Fruit fly (Drosophila melanogaster) whole organism, embryonic: ENCODE measurements around the gene kek4.

ENCODE experiments used
- Abd-B ChIP-seq: fragments of 200-800 bp; sonication (Bioruptor generic); optimal IDR thresholded peaks from 2 replicates; lab custom pipeline; 2018; ENCODE audit warnings: missing biosample characterization, mild to moderate bottlenecking, missing genetic modification characterization, moderate library complexity
- CG10431 ChIP-seq: fragments of 200-800 bp; sonication (Bioruptor generic); optimal IDR thresholded peaks from 3 replicates; lab custom pipeline; 2018; ENCODE audit warnings: missing biosample characterization, mild to moderate bottlenecking, missing genetic modification characterization
- CG11247 ChIP-seq: fragments of 200-800 bp; sonication (Bioruptor generic); IDR thresholded peaks from 2 replicates; pipeline ENCODE4 v1.3.6; 2022; ENCODE audit warnings: missing biosample characterization, missing genetic modification characterization
- CG13296 ChIP-seq: fragments of 200-800 bp; sonication (Bioruptor generic); optimal IDR thresholded peaks from 3 replicates; lab custom pipeline; 2018; ENCODE audit warnings: missing biosample characterization, mild to moderate bottlenecking, missing genetic modification characterization
- CG13424 ChIP-seq: fragments of 200-800 bp; sonication (Bioruptor generic); optimal IDR thresholded peaks from 2 replicates; lab custom pipeline; 2019; ENCODE audit warnings: missing biosample characterization, mild to moderate bottlenecking, missing genetic modification characterization, moderate library complexity
- CG15479 ChIP-seq: fragments of 200-800 bp; sonication (Bioruptor generic); optimal IDR thresholded peaks from 3 replicates; lab custom pipeline; 2019; ENCODE audit warnings: missing biosample characterization, mild to moderate bottlenecking, missing genetic modification characterization, moderate library complexity
- CG16863 ChIP-seq: fragments of 200-800 bp; sonication (Bioruptor generic); optimal IDR thresholded peaks from 3 replicates; lab custom pipeline; 2016; ENCODE audit warnings: missing biosample characterization, missing genetic modification characterization
- CG2129 ChIP-seq: fragments of 200-800 bp; sonication (Bioruptor generic); IDR thresholded peaks from 2 replicates; pipeline ENCODE4 v1.3.6; 2022; ENCODE audit warnings: missing biosample characterization, missing genetic modification characterization; ENCODE audit not compliant: partially characterized antibody
- CG2202 ChIP-seq: fragments of 200-800 bp; sonication (Bioruptor generic); optimal IDR thresholded peaks from 2 replicates; lab custom pipeline; 2018; ENCODE audit warnings: missing biosample characterization, mild to moderate bottlenecking, missing genetic modification characterization
- CG2712 ChIP-seq: fragments of 200-800 bp; optimal IDR thresholded peaks from 3 replicates; lab custom pipeline; 2019; ENCODE audit warnings: missing biosample characterization, mild to moderate bottlenecking, missing genetic modification characterization, moderate library complexity
- CG4360 ChIP-seq: fragments of 200-800 bp; sonication (Bioruptor generic); IDR thresholded peaks from 2 replicates; pipeline ENCODE4 v1.3.6; 2022; ENCODE audit warnings: missing biosample characterization, missing genetic modification characterization
- CG5953 ChIP-seq: fragments of 200-800 bp; sonication (Bioruptor generic); IDR thresholded peaks from 2 replicates; pipeline ENCODE4 v1.3.6; 2022; ENCODE audit warnings: missing biosample characterization, missing genetic modification characterization
- CG8089 ChIP-seq: fragments of 200-800 bp; sonication (Bioruptor generic); optimal IDR thresholded peaks from 3 replicates; lab custom pipeline; 2016; ENCODE audit warnings: missing biosample characterization, missing genetic modification characterization
- CG9437 ChIP-seq: fragments of 200-800 bp; sonication (Bioruptor generic); optimal IDR thresholded peaks from 2 replicates; lab custom pipeline; 2018; ENCODE audit warnings: missing biosample characterization, mild to moderate bottlenecking, missing genetic modification characterization
- CG9609 ChIP-seq: fragments of 200-800 bp; sonication (Bioruptor generic); optimal IDR thresholded peaks from 3 replicates; lab custom pipeline; 2016; ENCODE audit warnings: missing biosample characterization, missing genetic modification characterization
- CG9817 ChIP-seq: fragments of 200-800 bp; sonication (Bioruptor generic); optimal IDR thresholded peaks from 2 replicates; lab custom pipeline; 2018; ENCODE audit warnings: missing biosample characterization, mild to moderate bottlenecking, missing genetic modification characterization, moderate library complexity
- CkIIα-i1 ChIP-seq: fragments of 200-800 bp; sonication (Bioruptor generic); IDR thresholded peaks from 2 replicates; pipeline ENCODE4 v1.3.6; 2022; ENCODE audit warnings: missing biosample characterization, missing genetic modification characterization
- Lpt ChIP-seq: fragments of >200 bp; optimal IDR thresholded peaks from 2 replicates; lab custom pipeline; 2018; ENCODE audit warnings: missing biosample characterization, missing genetic modification characterization
- Nf-YA ChIP-seq: fragments of 200-800 bp; sonication (Bioruptor generic); IDR thresholded peaks from 2 replicates; pipeline ENCODE4 v1.3.6; 2022; ENCODE audit warnings: missing biosample characterization, missing genetic modification characterization
- Opbp ChIP-seq: fragments of 200-800 bp; sonication (Bioruptor generic); IDR thresholded peaks from 3 replicates; pipeline ENCODE4 v1.3.6; 2022; ENCODE audit warnings: missing biosample characterization, missing genetic modification characterization; ENCODE audit not compliant: partially characterized antibody
- Ptx1 ChIP-seq: fragments of 200-800 bp; sonication (Bioruptor generic); IDR thresholded peaks from 2 replicates; pipeline ENCODE4 v1.3.6; 2022; ENCODE audit warnings: missing biosample characterization, missing genetic modification characterization
- Scr ChIP-seq: fragments of 200-800 bp; sonication (Bioruptor generic); IDR thresholded peaks from 2 replicates; pipeline ENCODE4 v1.3.6; 2022; ENCODE audit warnings: missing biosample characterization, missing genetic modification characterization; ENCODE audit not compliant: partially characterized antibody
- Sin3A ChIP-seq: fragments of >200 bp; optimal IDR thresholded peaks from 2 replicates; lab custom pipeline; 2018
- Six4 ChIP-seq: fragments of 200-800 bp; sonication (Bioruptor generic); optimal IDR thresholded peaks from 2 replicates; lab custom pipeline; 2016; ENCODE audit warnings: missing biosample characterization, missing genetic modification characterization
- Spps ChIP-seq: fragments of 200-800 bp; sonication (Bioruptor generic); optimal IDR thresholded peaks from 2 replicates; lab custom pipeline; 2018; ENCODE audit warnings: missing biosample characterization, mild to moderate bottlenecking, missing genetic modification characterization
- Usf ChIP-seq: fragments of 200-800 bp; sonication (Bioruptor generic); optimal IDR thresholded peaks from 2 replicates; lab custom pipeline; 2017; ENCODE audit warnings: missing genotype, missing biosample characterization, missing genetic modification characterization
- ap ChIP-seq: fragments of 200-800 bp; sonication (Bioruptor generic); IDR thresholded peaks from 2 replicates; pipeline ENCODE4 v1.3.6; 2022; ENCODE audit warnings: missing biosample characterization, missing genetic modification characterization
- ash1 ChIP-seq: fragments of 200-800 bp; sonication (Bioruptor generic); optimal IDR thresholded peaks from 2 replicates; lab custom pipeline; 2018; ENCODE audit warnings: missing biosample characterization, mild to moderate bottlenecking, missing genetic modification characterization
- bbx ChIP-seq: fragments of 200-800 bp; sonication (Bioruptor generic); IDR thresholded peaks from 2 replicates; pipeline ENCODE4 v1.3.6; 2022; ENCODE audit warnings: missing biosample characterization, missing genetic modification characterization; ENCODE audit not compliant: partially characterized antibody
- cato ChIP-seq: fragments of 200-800 bp; sonication (Bioruptor generic); optimal IDR thresholded peaks from 2 replicates; lab custom pipeline; 2016; ENCODE audit warnings: missing biosample characterization, missing genetic modification characterization, borderline replicate concordance
- ci ChIP-seq: fragments of 200-800 bp; sonication (Bioruptor generic); IDR thresholded peaks from 3 replicates; pipeline ENCODE4 v1.3.6; 2022; ENCODE audit warnings: missing biosample characterization, missing genetic modification characterization
- crc ChIP-seq: fragments of 200-800 bp; sonication (Bioruptor generic); optimal IDR thresholded peaks from 2 replicates; lab custom pipeline; 2016; ENCODE audit warnings: missing biosample characterization, missing genetic modification characterization
- dan ChIP-seq: fragments of 200-800 bp; sonication (Bioruptor generic); IDR thresholded peaks from 2 replicates; pipeline ENCODE4 v1.3.6; 2022; ENCODE audit warnings: missing biosample characterization, missing genetic modification characterization
- dati ChIP-seq: fragments of 200-800 bp; sonication (Bioruptor generic); IDR thresholded peaks from 2 replicates; pipeline ENCODE4 v1.3.6; 2022; ENCODE audit warnings: missing biosample characterization, missing genetic modification characterization
- dmrt99B ChIP-seq: fragments of 200-800 bp; sonication (Bioruptor generic); optimal IDR thresholded peaks from 2 replicates; lab custom pipeline; 2018; ENCODE audit warnings: missing biosample characterization, mild to moderate bottlenecking, missing genetic modification characterization, moderate library complexity
- eve ChIP-seq, 2 experiments: fragments of >200 bp; optimal IDR thresholded peaks; 2 replicates each; lab custom pipeline; 2017; ENCODE audit warnings: missing biosample characterization in 2 of 2, missing genetic modification characterization in 2 of 2
- gcm ChIP-seq: fragments of 200-800 bp; sonication (Bioruptor generic); optimal IDR thresholded peaks from 2 replicates; lab custom pipeline; 2019; ENCODE audit warnings: missing biosample characterization, mild to moderate bottlenecking, missing genetic modification characterization, moderate library complexity
- grn ChIP-seq: fragments of 200-800 bp; sonication (Bioruptor generic); optimal IDR thresholded peaks from 3 replicates; lab custom pipeline; 2017; ENCODE audit warnings: missing biosample characterization, missing genetic modification characterization
- gsb ChIP-seq: fragments of 200-800 bp; sonication (Bioruptor generic); IDR thresholded peaks from 2 replicates; pipeline ENCODE4 v1.3.6; 2022; ENCODE audit warnings: missing biosample characterization, missing genetic modification characterization
- her ChIP-seq: fragments of 200-800 bp; sonication (Bioruptor generic); optimal IDR thresholded peaks from 2 replicates; lab custom pipeline; 2016; ENCODE audit warnings: missing biosample characterization, missing genetic modification characterization
- jigr1 ChIP-seq: fragments of 200-800 bp; sonication (Bioruptor generic); IDR thresholded peaks from 3 replicates; pipeline ENCODE4 v1.3.6; 2022; ENCODE audit warnings: missing biosample characterization, missing genetic modification characterization
- jumu ChIP-seq: fragments of 200-800 bp; sonication (Bioruptor generic); optimal IDR thresholded peaks from 3 replicates; lab custom pipeline; 2016; ENCODE audit warnings: missing biosample characterization, missing genetic modification characterization
- ken ChIP-seq: fragments of 200-800 bp; sonication (Bioruptor generic); IDR thresholded peaks from 3 replicates; pipeline ENCODE4 v1.3.6; 2022; ENCODE audit warnings: missing biosample characterization, missing genetic modification characterization
- lbe ChIP-seq: fragments of 200-800 bp; sonication (Bioruptor generic); optimal IDR thresholded peaks from 2 replicates; lab custom pipeline; 2016; ENCODE audit warnings: missing biosample characterization, mild to moderate bottlenecking, missing genetic modification characterization
- pzg ChIP-seq: fragments of 200-800 bp; sonication (Bioruptor generic); optimal IDR thresholded peaks from 3 replicates; lab custom pipeline; 2018; ENCODE audit warnings: missing biosample characterization, mild to moderate bottlenecking, missing genetic modification characterization, moderate library complexity
- sima ChIP-seq: fragments of 200-800 bp; sonication (Bioruptor generic); optimal IDR thresholded peaks from 2 replicates; lab custom pipeline; 2016; ENCODE audit warnings: missing biosample characterization, missing genetic modification characterization
- sna ChIP-seq: fragments of 200-800 bp; sonication (Bioruptor generic); IDR thresholded peaks from 2 replicates; pipeline ENCODE4 v1.3.6; 2022; ENCODE audit warnings: missing biosample characterization, missing genetic modification characterization; ENCODE audit not compliant: partially characterized antibody
- ssp ChIP-seq: fragments of 200-800 bp; sonication (Bioruptor generic); IDR thresholded peaks from 2 replicates; pipeline ENCODE4 v1.3.6; 2022; ENCODE audit warnings: missing biosample characterization, missing genetic modification characterization
- tll ChIP-seq, 2 experiments: fragments of 200-800 bp in 1 of 2; fragments of >200 bp in 1 of 2; sonication (Bioruptor generic) in 1 of 2; optimal IDR thresholded peaks; 2 replicates each; lab custom pipeline; 2017 to 2019; ENCODE audit warnings: missing biosample characterization in 2 of 2, missing genetic modification characterization in 2 of 2, mild to moderate bottlenecking in 1 of 2, moderate library complexity in 1 of 2
- tna ChIP-seq: fragments of 200-800 bp; sonication (Bioruptor generic); IDR thresholded peaks from 2 replicates; pipeline ENCODE4 v1.3.6; 2022; ENCODE audit warnings: missing biosample characterization, missing genetic modification characterization; ENCODE audit not compliant: partially characterized antibody
- tup ChIP-seq: fragments of 200-800 bp; sonication (Bioruptor generic); optimal IDR thresholded peaks from 2 replicates; lab custom pipeline; 2016; ENCODE audit warnings: missing biosample characterization, mild to moderate bottlenecking, missing genetic modification characterization, moderate library complexity
- unpg ChIP-seq: fragments of 200-800 bp; sonication (Bioruptor generic); optimal IDR thresholded peaks from 3 replicates; lab custom pipeline; 2018; ENCODE audit warnings: missing biosample characterization, mild to moderate bottlenecking, missing genetic modification characterization, moderate library complexity

Gene kek4

dm6 chr2L:13191894-13192293 lies 23.3 kb downstream of the kek4 start, which contains the start of the genes CG16974 and Edem2 (continued):
- TF ChIP-seq CG11247 (peak; percentile 47; the same call in 1 of the 2 replicates), bbx (no peak), Opbp (GFP tag; lab: Robert Waterston, UW) (no peak), CG9609 (GFP tag; lab: Kevin White, UChicago) (no peak), dati (GFP tag; lab: Robert Waterston, UW) (no peak), Abd-B (GFP tag; lab: Kevin White, UChicago) (no peak), CG13296 (no peak), gsb (GFP tag; lab: Robert Waterston, UW) (no peak), gcm (no peak), sima (GFP tag; lab: Kevin White, UChicago) (no peak), CG8089 (no peak), CG2202 (peak; percentile 42), ash1 (no peak), ci (GFP tag; lab: Robert Waterston, UW) (peak; percentile 80), CG2129 (GFP tag; lab: Robert Waterston, UW) (no peak), eve (GFP tag; optimal IDR thresholded peaks at IDR 0.05; lab: Kevin White, UChicago) (no peak), crc (GFP tag; lab: Kevin White, UChicago) (no peak), sna (no peak), Usf (peak; percentile 3), grn (GFP tag; lab: Kevin White, UChicago) (no peak), pzg (peak; percentile 77), dmrt99B (no peak), CG9437 (GFP tag; lab: Kevin White, UChicago) (peak; percentile 25), CG16863 (GFP tag; lab: Kevin White, UChicago) (no peak), tup (peak; percentile 66), jigr1 (GFP tag; lab: Robert Waterston, UW) (no peak), Ptx1 (peak; percentile 88), CkIIα-i1 (GFP tag; lab: Robert Waterston, UW) (no peak), Scr (GFP tag; lab: Robert Waterston, UW) (peak; percentile 32), ssp (GFP tag; lab: Robert Waterston, UW) (peak; percentile 67), ap (GFP tag; lab: Robert Waterston, UW) (peak; percentile 63), her (GFP tag; lab: Kevin White, UChicago) (no peak), CG10431 (GFP tag; lab: Kevin White, UChicago) (no peak), cato (peak; percentile 26), jumu (GFP tag; lab: Kevin White, UChicago) (peak; percentile 3), lbe (GFP tag; lab: Kevin White, UChicago) (no peak), Sin3A (lab: Kevin White, UChicago) (peak; percentile 60), dan (GFP tag; lab: Robert Waterston, UW) (no peak), CG4360 (GFP tag; lab: Robert Waterston, UW) (no peak), tll (GFP tag; optimal IDR thresholded peaks at IDR 0.05; lab: Kevin White, UChicago) (no peak), CG9817 (peak; percentile 68), unpg (no peak), Nf-YA (peak; percentile 57; the same call in 1 of the 2 replicates), ken (GFP tag; lab: Robert Waterston, UW) (peak; percentile 79), CG15479 (no peak), CG5953 (GFP tag; lab: Robert Waterston, UW) (peak; percentile 42; the same call in 1 of the 2 replicates), CG2712 (no peak), Six4 (GFP tag; lab: Kevin White, UChicago) (peak; percentile 64), tna (GFP tag; lab: Robert Waterston, UW) (no peak), Lpt (GFP tag; lab: Kevin White, UChicago) (no peak), CG13424 (tag; lab: Kevin White, UChicago) (peak; percentile 73), Spps (tag; lab: Kevin White, UChicago) (peak; percentile 50)
